Fruit fly (Drosophila melanogaster) whole organism: Measurements from ENCODE around the gene myd.

ENCODE experiments used
- Dll ChIP-seq: fragments of >200 bp; optimal IDR thresholded peaks from 2 replicates; lab custom pipeline; 2017
- pan ChIP-seq: fragments of >200 bp; optimal IDR thresholded peaks from 2 replicates; lab custom pipeline; 2017
- psq ChIP-seq: fragments of >200 bp; optimal IDR thresholded peaks from 2 replicates; lab custom pipeline; 2017
- usp ChIP-seq: fragments of >200 bp; optimal IDR thresholded peaks from 2 replicates; lab custom pipeline; 2017; ENCODE audit warnings: missing biosample characterization, missing genetic modification characterization, mixed read lengths

dm6 chr3R:19228080-19228479 lies 47.6 kb downstream of the myd start, which contains the start of gene CG11703:
- no peak for TF ChIP-seq psq
- TF ChIP-seq Dll (lab: Kevin White, UChicago): no peak
- no peak for TF ChIP-seq pan
- TF ChIP-seq usp (GFP tag; lab: Kevin White, UChicago): no peak
